Worm (Caenorhabditis elegans) whole organism, young adult: Measurements from ENCODE around the gene elp-1.

Source experiments
- ama-1 ChIP-seq, 3 experiments: fragments of 150-350 bp in 1 of 3; sonication (generic microtip) in 2 of 3; optimal IDR thresholded peaks; 2 replicates each; lab custom pipeline; 2014 to 2018; ENCODE audit warnings: missing biosample characterization in 2 of 3, missing genetic modification characterization in 2 of 3, missing genetic modification reagents in 2 of 3
- ccch-3 ChIP-seq: fragments of 200-800 bp; sonication (Bioruptor generic); optimal IDR thresholded peaks from 2 replicates; lab custom pipeline; 2018; ENCODE audit warnings: mild to moderate bottlenecking, missing genetic modification characterization, missing compliant biosample characterization
- madf-3 ChIP-seq: fragments of 200-800 bp; sonication (Bioruptor generic); IDR thresholded peaks from 2 replicates; pipeline ENCODE4 v1.3.6; 2022; ENCODE audit warnings: missing genetic modification reagents, missing genetic modification characterization, missing compliant biosample characterization

DNA sequence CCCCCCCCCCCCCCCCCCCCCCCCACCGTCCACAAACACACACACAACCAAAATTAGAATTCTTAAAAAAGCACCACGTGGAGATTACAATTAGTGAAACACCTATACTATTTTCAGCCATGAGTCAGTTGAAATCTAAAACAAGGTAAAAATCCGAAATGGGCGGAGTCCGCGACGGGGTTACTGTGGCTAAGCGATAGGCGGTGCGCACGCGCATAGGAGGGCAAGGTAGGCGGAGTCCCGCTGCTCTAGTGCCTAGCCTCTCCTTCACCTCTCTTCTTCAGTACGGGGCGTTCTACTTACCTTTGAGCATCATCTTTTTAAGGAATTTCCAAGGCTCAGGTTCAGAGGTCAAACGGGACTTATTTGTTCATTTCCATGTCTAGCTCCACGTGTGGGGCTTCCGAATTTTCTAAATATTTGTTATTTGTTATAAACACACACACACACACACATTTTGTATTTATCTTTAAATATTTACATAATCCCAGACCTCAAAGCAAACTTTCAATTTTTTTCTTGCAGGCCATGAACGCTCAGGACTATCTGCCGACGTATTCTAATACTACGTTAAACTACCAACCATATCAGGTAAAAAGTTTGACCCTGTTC is 13.5 kb downstream of the elp-1 start:
- TF ChIP-seq madf-3, result no peak
- no peak for TF ChIP-seq ccch-3 (GFP tag; lab: Kevin White, UChicago)
- TF ChIP-seq ama-1 (optimal IDR thresholded peaks at IDR 0.05; lab: Kevin White, UChicago), result no peak
- no peak for TF ChIP-seq ama-1 (GFP tag; optimal IDR thresholded peaks at IDR 0.05; lab: Kevin White, UChicago)
